Worm (Caenorhabditis elegans): Measurements from ENCODE around the gene cey-4.

Gene cey-4

ce11 chrIII:10868653-10869392, at the start of gene cey-4, which contains the start of gene vps-50:
Gene cey-4, minus strand, starts transcription at chrIII:10868703.
Gene vps-50, plus strand, starts transcription at chrIII:10869193.
- no peak for TF ChIP-seq unc-62 (GFP tag; optimal IDR thresholded peaks at IDR 0.05)

DNA sequence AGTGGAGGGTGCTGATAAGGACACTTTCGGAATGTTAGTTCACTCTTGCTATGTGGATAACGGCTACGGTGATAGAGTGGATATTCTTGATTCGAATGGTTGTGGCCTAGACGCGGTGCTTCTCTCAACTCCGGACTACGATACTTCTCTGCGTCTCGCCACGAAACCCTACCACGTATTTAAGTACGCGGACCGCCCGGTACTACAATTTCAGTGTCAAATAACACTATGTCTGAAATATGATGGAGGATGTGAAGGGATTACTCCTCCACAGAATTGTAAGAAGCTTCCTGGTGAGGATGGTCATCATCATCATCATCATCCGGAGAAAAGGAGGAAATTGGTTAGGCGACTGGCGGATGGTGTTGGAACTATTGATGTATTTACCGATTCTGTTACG, 46.5 kb upstream of the cey-4 start:
- no peak for TF ChIP-seq unc-62 (GFP tag; optimal IDR thresholded peaks at IDR 0.05)

DNA sequence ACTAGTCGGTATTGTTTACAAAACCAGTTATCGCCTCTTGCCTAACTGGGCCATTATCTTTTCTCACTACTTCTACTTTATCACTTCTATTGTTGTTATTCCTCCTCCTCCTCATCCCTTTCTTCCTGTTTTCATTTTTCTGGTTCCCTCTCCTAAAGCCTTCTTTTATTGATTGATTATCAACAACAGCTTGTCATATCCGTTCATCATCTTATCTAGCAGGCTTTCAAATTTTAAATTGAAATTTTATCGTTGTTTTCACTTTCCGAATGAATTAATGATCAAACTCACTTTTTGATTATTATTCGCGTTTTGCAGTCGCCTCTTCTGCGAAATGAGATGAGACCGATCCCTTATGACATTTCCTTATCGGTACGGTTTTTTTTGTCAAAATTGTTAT, 42.7 kb upstream of the cey-4 start, which contains the start of gene cut-6:
TSS of gene cut-6 (plus strand) at position 301 of the 400 bp plus-strand sequence.
- no peak for TF ChIP-seq unc-62 (GFP tag; optimal IDR thresholded peaks at IDR 0.05)

- TF ChIP-seq unc-62 (GFP tag; optimal IDR thresholded peaks at IDR 0.05): no peak
Observed at ce11 chrIII:10909166-10909565, 40.7 kb upstream of the cey-4 start.

DNA sequence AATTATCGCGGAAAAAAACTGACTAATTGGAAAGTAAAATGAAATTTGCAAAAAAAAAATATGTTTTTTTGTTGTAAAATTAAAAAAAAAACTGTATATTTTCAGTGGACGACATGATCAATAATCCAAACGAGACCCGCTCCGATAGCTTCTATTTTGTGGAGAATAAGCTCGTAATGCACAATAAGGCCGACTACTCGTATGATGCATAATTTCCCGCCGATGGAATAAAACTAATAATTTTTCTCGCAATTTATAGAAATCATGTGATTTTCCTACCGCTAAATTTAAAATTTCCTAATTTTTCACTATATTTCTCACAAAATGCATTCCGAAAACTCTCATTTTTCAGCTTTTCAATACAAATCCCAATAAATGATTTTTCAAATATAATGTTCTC, 40.0 kb upstream of the cey-4 start:
- no peak for TF ChIP-seq unc-62 (GFP tag; optimal IDR thresholded peaks at IDR 0.05)

ce11 chrIII:10907678-10908217, 39.2 kb upstream of the cey-4 start:
- TF ChIP-seq unc-62 (GFP tag; optimal IDR thresholded peaks at IDR 0.05): no peak

- no peak for TF ChIP-seq unc-62 (GFP tag; optimal IDR thresholded peaks at IDR 0.05)
Observed at ce11 chrIII:10906325-10906724, 37.8 kb upstream of the cey-4 start.

ce11 chrIII:10905112-10905511, 36.6 kb upstream of the cey-4 start:
- TF ChIP-seq unc-62 (GFP tag; optimal IDR thresholded peaks at IDR 0.05): no peak

DNA sequence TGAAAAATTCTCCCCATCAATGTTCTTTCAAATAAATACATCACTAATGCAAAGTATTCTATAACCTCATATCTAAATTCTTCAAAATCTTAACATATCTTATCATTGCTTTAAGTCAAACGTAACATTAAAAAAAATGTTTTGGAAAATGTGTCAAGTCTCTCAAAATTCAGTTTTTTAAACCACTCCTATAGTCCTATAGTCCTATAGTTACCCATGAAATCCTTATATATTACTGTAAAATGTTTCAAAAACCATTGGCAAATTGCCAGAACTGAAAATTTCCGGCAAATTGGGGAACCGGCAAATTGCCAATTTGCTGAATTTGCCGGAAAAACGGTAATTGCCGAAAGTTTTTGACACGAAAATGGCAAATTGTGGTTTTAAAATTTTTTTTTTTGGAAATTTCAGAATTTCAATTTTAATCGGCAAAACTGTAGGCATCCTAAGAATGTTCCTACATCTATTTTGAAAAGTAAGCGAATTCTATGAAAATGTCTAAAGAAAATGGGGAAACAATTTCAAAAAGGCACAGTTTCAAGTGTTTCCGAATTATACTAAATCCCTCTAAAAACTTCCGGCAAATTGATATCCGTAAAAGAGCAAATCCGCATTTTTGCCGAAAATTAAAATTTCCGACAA, 35.9 kb upstream of the cey-4 start:
- no peak for TF ChIP-seq unc-62 (GFP tag; optimal IDR thresholded peaks at IDR 0.05)

- TF ChIP-seq unc-62 (GFP tag; optimal IDR thresholded peaks at IDR 0.05): no peak
Observed at ce11 chrIII:10903009-10903609, 34.6 kb upstream of the cey-4 start.

DNA sequence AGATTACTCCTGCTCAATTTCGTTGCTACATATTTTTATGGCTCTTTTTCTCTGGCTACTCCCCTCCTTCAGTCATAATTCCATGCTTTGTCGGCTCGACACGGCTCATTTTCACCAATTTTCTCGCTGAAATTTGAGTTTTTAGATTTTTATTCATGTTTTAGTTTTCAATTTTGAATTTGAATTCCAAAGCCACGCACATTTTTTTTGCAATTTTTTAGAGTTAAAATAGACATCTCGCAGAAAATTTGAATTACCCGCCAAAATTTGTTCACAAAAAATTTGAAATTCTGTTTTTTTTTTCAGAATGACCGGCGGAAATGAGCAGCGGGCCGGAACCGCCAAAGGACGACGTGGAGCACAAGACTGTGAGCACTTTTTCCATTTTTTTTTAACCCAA, 33.8 kb upstream of the cey-4 start, which contains the start of gene unc-119:
TSS of gene unc-119 (plus strand) at position 301 of the 400 bp plus-strand sequence.
- TF ChIP-seq unc-62 (GFP tag; optimal IDR thresholded peaks at IDR 0.05): no peak

DNA sequence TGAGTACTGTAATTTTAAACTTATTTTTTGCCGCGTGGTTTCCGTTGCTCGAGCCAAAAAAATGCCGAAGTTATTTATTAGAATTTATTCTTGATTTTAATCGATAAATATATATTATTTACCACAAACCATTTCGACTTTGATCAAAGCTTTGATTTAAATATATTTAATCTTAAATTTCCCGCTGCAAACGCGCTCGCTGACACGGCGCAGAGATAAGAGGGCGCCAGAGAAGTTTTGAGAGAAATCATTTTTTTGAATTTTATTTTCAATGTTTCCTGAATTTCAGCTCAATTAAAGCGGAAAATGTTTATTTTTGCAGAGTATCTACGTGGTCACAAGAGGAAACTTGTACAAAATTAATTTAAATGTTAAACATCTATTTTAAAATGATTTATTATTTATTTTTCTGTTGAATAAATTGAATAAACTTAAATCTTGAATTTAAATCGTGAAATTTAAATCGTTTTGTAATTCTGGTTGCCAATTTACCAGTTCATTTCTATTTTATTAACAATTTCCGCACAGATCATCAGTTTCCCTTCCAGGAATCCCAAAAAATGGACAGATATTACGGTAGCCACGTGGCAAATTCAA, 27.4 kb upstream of the cey-4 start, which contains the start of gene com-1:
TSS of gene com-1 (plus strand) at position 547 of the 597 bp plus-strand sequence.
- no peak for TF ChIP-seq unc-62 (GFP tag; optimal IDR thresholded peaks at IDR 0.05)

- TF ChIP-seq unc-62 (GFP tag; optimal IDR thresholded peaks at IDR 0.05): no peak
Observed at ce11 chrIII:10894220-10894619, 25.7 kb upstream of the cey-4 start, which contains the start of gene fbxb-87. Gene fbxb-87, plus strand, starts transcription at chrIII:10894520.

DNA sequence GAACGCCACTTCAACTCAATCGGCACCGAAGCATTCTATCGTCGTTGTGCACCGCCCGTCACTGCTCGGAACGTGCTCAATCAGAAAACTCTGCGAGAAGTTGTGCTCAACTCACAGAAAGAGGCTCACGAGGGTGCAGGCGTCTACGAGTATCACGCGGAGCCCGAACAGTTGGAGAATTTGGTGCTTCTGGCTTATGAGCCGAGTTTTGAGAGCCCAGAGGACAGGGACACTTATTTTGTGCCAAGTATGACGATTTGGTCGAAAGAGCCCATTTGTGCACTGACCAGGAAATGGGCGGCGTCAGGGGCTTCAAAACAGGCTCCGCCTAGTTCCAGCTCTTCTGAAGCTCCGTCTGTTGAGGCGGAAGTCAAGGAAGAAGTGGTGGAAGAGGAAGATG, 20.3 kb upstream of the cey-4 start:
- no peak for TF ChIP-seq unc-62 (GFP tag; optimal IDR thresholded peaks at IDR 0.05)

- TF ChIP-seq unc-62 (GFP tag; optimal IDR thresholded peaks at IDR 0.05): no peak
Observed at ce11 chrIII:10881996-10882395, 13.5 kb upstream of the cey-4 start.

DNA sequence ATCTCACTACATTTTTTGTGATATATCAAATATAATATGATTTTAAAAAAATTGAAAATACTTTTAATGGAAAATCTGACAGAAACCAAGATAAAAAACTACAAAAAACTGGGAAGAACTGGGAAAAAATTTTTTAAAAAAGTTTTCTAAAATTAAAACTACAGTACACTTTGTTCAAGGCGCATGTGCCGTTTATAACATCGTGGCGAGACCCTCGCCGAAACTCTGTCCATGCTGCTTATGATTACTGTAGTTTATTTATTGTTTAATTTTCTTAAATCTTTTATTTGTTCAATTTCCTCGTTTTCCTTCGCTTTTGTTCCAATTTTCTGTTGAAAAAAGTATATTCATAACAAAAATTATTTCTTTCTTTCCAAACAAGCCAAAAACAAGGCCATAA, 13.0 kb upstream of the cey-4 start, which contains the start of gene athp-1:
TSS of gene athp-1 (plus strand) at position 305 of the 400 bp plus-strand sequence.
- no peak for TF ChIP-seq unc-62 (GFP tag; optimal IDR thresholded peaks at IDR 0.05)
